Fruit fly (Drosophila melanogaster): Measurements from ENCODE around the gene ClC-a.
A peak's percentile ranks its signal among the peaks of the same experiment; 100 is the strongest.

Gene ClC-a

DNA sequence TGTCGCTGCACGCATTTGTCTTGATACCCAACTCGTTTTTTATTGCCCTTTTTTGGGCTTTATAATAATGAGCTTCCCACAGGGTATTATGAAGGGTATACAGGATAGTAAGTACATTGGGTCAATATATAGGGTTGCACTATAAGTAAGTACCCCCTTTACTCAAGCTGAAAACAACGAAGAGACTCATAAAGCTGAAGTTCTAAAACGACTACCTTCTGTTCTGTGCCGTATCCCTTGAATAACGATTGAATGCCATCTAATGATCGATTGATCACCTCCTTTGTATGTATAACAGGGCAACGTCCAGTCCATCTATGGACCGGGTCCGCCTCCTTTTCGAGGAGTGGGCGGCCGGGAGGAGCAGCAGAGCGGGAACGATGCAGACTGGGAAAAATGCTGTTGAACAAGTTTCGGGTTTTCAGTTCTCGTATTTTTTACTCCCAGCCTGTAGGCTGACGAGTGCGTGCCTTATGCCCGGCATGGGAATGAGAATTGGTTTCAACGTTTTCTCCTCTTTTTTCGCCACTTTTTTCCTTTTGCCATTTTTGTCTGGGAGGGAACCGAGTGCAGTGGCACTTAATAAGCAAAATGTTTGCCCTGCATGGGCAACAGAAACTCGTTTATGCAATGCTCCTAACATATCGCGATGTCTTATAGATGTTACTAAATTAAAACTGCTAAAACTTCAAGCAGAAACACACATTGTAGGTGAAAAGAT lies 46.7 kb upstream of the ClC-a start (continued):
- TF ChIP-seq CG11902 (GFP tag; optimal IDR thresholded peaks at IDR 0.05) (peak; percentile 25), eg (GFP tag; IDR thresholded peaks at IDR 0.05) (peak; percentile 32; the same call in 1 of the 3 replicates), Hr39 (GFP tag; optimal IDR thresholded peaks at IDR 0.05) (peak; percentile 63), svp (GFP tag) (peak; percentile 81), Eip75B (GFP tag; optimal IDR thresholded peaks at IDR 0.05) (peak; percentile 67), esn (GFP tag; optimal IDR thresholded peaks at IDR 0.05) (peak; percentile 64), CG4318 (GFP tag; optimal IDR thresholded peaks at IDR 0.05) (no peak), CG9139 (GFP tag; optimal IDR thresholded peaks at IDR 0.05) (peak; percentile 2), CG6792 (GFP tag; optimal IDR thresholded peaks at IDR 0.05) (peak; percentile 26), CG8632 (GFP tag; optimal IDR thresholded peaks at IDR 0.05) (peak; percentile 44), CG11762 (GFP tag; optimal IDR thresholded peaks at IDR 0.05; ENCODE audit: insufficient read depth) (no peak), ss (GFP tag; optimal IDR thresholded peaks at IDR 0.05) (peak; percentile 40 to 70), achi (GFP tag; optimal IDR thresholded peaks at IDR 0.05) (peak; percentile 26), Met (GFP tag; optimal IDR thresholded peaks at IDR 0.05) (peak; percentile 70), Eip93F (GFP tag; optimal IDR thresholded peaks at IDR 0.05) (no peak)

DNA sequence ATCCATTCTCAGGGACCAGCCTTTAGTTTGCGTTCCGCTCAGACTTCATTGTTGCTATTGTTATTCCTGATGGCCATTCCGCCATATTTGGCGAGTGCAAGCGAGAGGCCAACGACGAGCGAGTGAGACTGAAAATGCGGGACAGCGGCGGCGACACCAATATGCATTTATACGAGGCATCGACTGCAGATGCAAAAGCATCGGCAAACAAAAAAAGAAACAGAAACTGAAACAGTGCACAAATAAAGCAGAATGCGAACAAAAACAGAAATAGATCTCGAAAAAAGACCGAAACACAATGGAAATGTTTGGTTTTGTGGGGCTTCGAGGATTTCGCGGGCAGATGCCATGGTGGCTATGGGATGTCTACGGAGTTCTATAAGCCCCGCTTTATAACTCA lies 46.1 kb upstream of the ClC-a start:
- TF ChIP-seq CG4318 (GFP tag; optimal IDR thresholded peaks at IDR 0.05) (no peak), spab (GFP tag; optimal IDR thresholded peaks at IDR 0.05) (peak; percentile 45), pdm3 (GFP tag; optimal IDR thresholded peaks at IDR 0.05) (no peak), CG1621 (tag; optimal IDR thresholded peaks at IDR 0.05) (peak; percentile 67), fd85E (GFP tag; optimal IDR thresholded peaks at IDR 0.05) (no peak), dsx (GFP tag; optimal IDR thresholded peaks at IDR 0.05; ENCODE audit: poor library complexity, severe bottlenecking) (peak; percentile 90), net (GFP tag; optimal IDR thresholded peaks at IDR 0.05) (peak; percentile 9), Hr38 (GFP tag; optimal IDR thresholded peaks at IDR 0.05) (no peak), CG6854 (GFP tag; optimal IDR thresholded peaks at IDR 0.05) (peak; percentile 40), ss (GFP tag; optimal IDR thresholded peaks at IDR 0.05) (peak; percentile 79 to 80), CG9139 (GFP tag; optimal IDR thresholded peaks at IDR 0.05) (peak; percentile 73), CG6163 (GFP tag; IDR thresholded peaks at IDR 0.05) (peak; percentile 82), eg (GFP tag; IDR thresholded peaks at IDR 0.05) (peak; percentile 39; the same call in 1 of the 3 replicates), CG8119 (GFP tag; IDR thresholded peaks at IDR 0.05) (0 out of 3 replicates have a peak, but pooled peaks have one; percentile 34), Ets96B (tag; optimal IDR thresholded peaks at IDR 0.05) (peak; percentile 37), Sox102F (GFP tag; optimal IDR thresholded peaks at IDR 0.05) (peak; percentile 27), CG6808 (GFP tag; optimal IDR thresholded peaks at IDR 0.05) (peak; percentile 60)

DNA sequence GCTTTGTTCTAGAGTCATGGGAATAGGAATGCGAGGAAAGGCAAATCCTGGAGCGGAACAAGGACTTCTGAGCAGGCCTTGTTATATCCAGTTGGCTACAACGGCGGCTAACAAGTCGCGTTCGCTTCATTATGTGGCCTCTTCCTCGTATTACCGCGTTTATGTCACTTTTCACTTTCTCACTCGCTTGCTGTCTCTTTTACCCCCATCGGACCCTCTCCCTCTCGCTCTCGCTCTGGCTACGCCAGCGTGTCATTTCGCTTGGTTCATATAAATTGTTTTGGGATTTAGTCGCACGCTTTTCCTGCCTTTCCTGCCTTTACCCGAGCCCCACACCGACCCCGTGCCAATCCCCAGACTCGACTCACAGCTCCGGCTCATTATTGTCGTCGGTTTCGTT lies 43.3 kb upstream of the ClC-a start:
- TF ChIP-seq CG6163 (GFP tag; IDR thresholded peaks at IDR 0.05) (0 out of 3 replicates have a peak, but pooled peaks have one; percentile 13), Blimp-1 (GFP tag; optimal IDR thresholded peaks at IDR 0.05) (peak; percentile 58), CG8632 (GFP tag; optimal IDR thresholded peaks at IDR 0.05) (no peak), fkh (GFP tag; optimal IDR thresholded peaks at IDR 0.05) (no peak), salr (GFP tag; optimal IDR thresholded peaks at IDR 0.05) (no peak), Eip78C (GFP tag) (peak; percentile 41), CG10669 (GFP tag; optimal IDR thresholded peaks at IDR 0.05) (no peak)

DNA sequence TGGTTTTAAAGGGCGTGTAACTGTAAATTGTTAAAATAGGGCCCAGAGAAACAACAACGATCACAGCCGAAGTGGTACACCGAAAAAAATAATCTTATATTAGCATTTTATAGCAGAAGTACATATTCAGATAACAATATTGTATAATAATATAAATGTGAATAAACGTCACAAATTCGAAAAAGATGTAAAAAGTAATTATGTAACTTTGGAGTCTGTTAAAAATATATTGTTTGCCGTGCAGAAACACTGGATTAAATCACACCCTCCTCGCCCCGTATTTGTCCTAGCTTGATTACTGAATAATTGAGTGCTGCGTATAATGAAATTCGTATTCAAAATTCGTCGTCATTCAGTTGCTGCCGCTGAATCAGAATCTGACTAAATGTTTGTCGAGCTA lies 42.1 kb upstream of the ClC-a start:
- no peak for TF ChIP-seq fd59A (GFP tag; optimal IDR thresholded peaks at IDR 0.05)
- no peak for TF ChIP-seq dac (GFP tag; optimal IDR thresholded peaks at IDR 0.05)
- no peak for TF ChIP-seq CG11294 (GFP tag; IDR thresholded peaks at IDR 0.05)
- TF ChIP-seq fkh (GFP tag; optimal IDR thresholded peaks at IDR 0.05): no peak
- no peak for TF ChIP-seq CG6854 (GFP tag; optimal IDR thresholded peaks at IDR 0.05)
- peak; percentile 26 for TF ChIP-seq OdsH (GFP tag; optimal IDR thresholded peaks at IDR 0.05)
- no peak for TF ChIP-seq pdm3 (GFP tag; optimal IDR thresholded peaks at IDR 0.05)
- TF ChIP-seq CG8319 (GFP tag; optimal IDR thresholded peaks at IDR 0.05): no peak
- no peak for TF ChIP-seq Hr38 (GFP tag; optimal IDR thresholded peaks at IDR 0.05)
- TF ChIP-seq cyc (GFP tag; optimal IDR thresholded peaks at IDR 0.05): no peak
- no peak for TF ChIP-seq vri (GFP tag; optimal IDR thresholded peaks at IDR 0.05)
- no peak for TF ChIP-seq net (GFP tag; optimal IDR thresholded peaks at IDR 0.05)
- TF ChIP-seq fd85E (GFP tag; optimal IDR thresholded peaks at IDR 0.05): no peak
- TF ChIP-seq acj6 (GFP tag; optimal IDR thresholded peaks at IDR 0.05): peak; percentile 26
- no peak for TF ChIP-seq CG11762 (GFP tag; optimal IDR thresholded peaks at IDR 0.05; ENCODE audit: insufficient read depth)
- TF ChIP-seq CG1621 (tag; optimal IDR thresholded peaks at IDR 0.05): no peak
- TF ChIP-seq Sox14 (GFP tag; optimal IDR thresholded peaks at IDR 0.05): no peak
- no peak for TF ChIP-seq Ets96B (tag; optimal IDR thresholded peaks at IDR 0.05)
- no peak for TF ChIP-seq CG9139 (GFP tag; optimal IDR thresholded peaks at IDR 0.05)
- TF ChIP-seq eg (GFP tag; IDR thresholded peaks at IDR 0.05): 0 out of 3 replicates have a peak, but pooled peaks have one; percentile 21
- no peak for TF ChIP-seq CG6163 (GFP tag; IDR thresholded peaks at IDR 0.05)
- peak; percentile 32 for TF ChIP-seq achi (GFP tag; optimal IDR thresholded peaks at IDR 0.05)
- peak; percentile 74 for TF ChIP-seq Eip78C (GFP tag)
- TF ChIP-seq CG10669 (GFP tag; optimal IDR thresholded peaks at IDR 0.05): no peak
